Worm (Caenorhabditis elegans) whole organism, L1 larva: ENCODE results near the gene F26F4.8.
A peak's percentile ranks its signal among the peaks of the same experiment; 100 is the strongest.

ENCODE experiments used
- F16B12.6 ChIP-seq: fragments of 150-350 bp; optimal IDR thresholded peaks from 2 replicates; lab custom pipeline; 2014; ENCODE audit warnings: missing biosample characterization, missing genetic modification characterization
- alr-1 ChIP-seq: fragments of 200-800 bp; sonication (Bioruptor generic); optimal IDR thresholded peaks from 2 replicates; lab custom pipeline; 2018; ENCODE audit warnings: borderline replicate concordance, mild to moderate bottlenecking, missing genetic modification characterization, missing compliant biosample characterization
- aly-2 ChIP-seq: fragments of 150-350 bp; optimal IDR thresholded peaks from 2 replicates; lab custom pipeline; 2014; ENCODE audit warnings: missing biosample characterization, missing genetic modification characterization
- blmp-1 ChIP-seq: fragments of 150-350 bp; optimal IDR thresholded peaks from 2 replicates; lab custom pipeline; 2014; ENCODE audit warnings: missing biosample characterization, missing genetic modification characterization
- ceh-63 ChIP-seq: fragments of 200-800 bp; sonication (Bioruptor generic); optimal IDR thresholded peaks from 2 replicates; lab custom pipeline; 2018; ENCODE audit warnings: mild to moderate bottlenecking, missing genetic modification characterization, missing compliant biosample characterization
- ceh-82 ChIP-seq, 3 experiments: fragments of 150-350 bp in 1 of 3; sonication (generic microtip) in 2 of 3; optimal IDR thresholded peaks; 2 replicates each; lab custom pipeline; 2014 to 2017; ENCODE audit warnings: missing biosample characterization in 3 of 3, missing genetic modification characterization in 3 of 3
- ceh-88 ChIP-seq: fragments of 200-800 bp; sonication (Bioruptor generic); IDR thresholded peaks from 2 replicates; pipeline ENCODE4 v1.3.6; 2022; ENCODE audit warnings: missing genetic modification characterization, missing compliant biosample characterization
- ceh-90 ChIP-seq: sonication (generic microtip); optimal IDR thresholded peaks from 2 replicates; lab custom pipeline; 2016; ENCODE audit warnings: missing genetic modification characterization, missing compliant biosample characterization
- dsc-1 ChIP-seq: sonication (generic microtip); optimal IDR thresholded peaks from 2 replicates; lab custom pipeline; 2016; ENCODE audit warnings: mild to moderate bottlenecking, missing genetic modification characterization, missing compliant biosample characterization
- ets-5 ChIP-seq: fragments of 200-800 bp; sonication (Bioruptor generic); IDR thresholded peaks from 2 replicates; pipeline ENCODE4 v1.3.6; 2022; ENCODE audit warnings: missing genetic modification characterization, missing compliant biosample characterization
- fkh-10 ChIP-seq: sonication (generic microtip); optimal IDR thresholded peaks from 2 replicates; lab custom pipeline; 2017; ENCODE audit warnings: missing biosample characterization, missing genetic modification reagents, missing genetic modification characterization
- fkh-4 ChIP-seq: sonication (generic microtip); optimal IDR thresholded peaks from 2 replicates; lab custom pipeline; 2016; ENCODE audit warnings: missing compliant biosample characterization, missing genetic modification characterization, borderline replicate concordance
- grh-1 ChIP-seq: fragments of 200-800 bp; sonication (Bioruptor generic); IDR thresholded peaks from 2 replicates; pipeline ENCODE4 v1.3.6; 2022; ENCODE audit warnings: missing genetic modification reagents, missing genetic modification characterization, missing compliant biosample characterization
- irx-1 ChIP-seq: sonication (generic microtip); optimal IDR thresholded peaks from 2 replicates; lab custom pipeline; 2016; ENCODE audit warnings: missing genetic modification characterization, missing compliant biosample characterization
- isw-1 ChIP-seq: fragments of 200-800 bp; sonication (Bioruptor generic); IDR thresholded peaks from 2 replicates; pipeline ENCODE4 v1.3.6; 2022; ENCODE audit warnings: missing genetic modification characterization, missing compliant biosample characterization
- lin-13 ChIP-seq: fragments of 150-350 bp; optimal IDR thresholded peaks from 2 replicates; lab custom pipeline; 2014; ENCODE audit warnings: missing biosample characterization, missing genetic modification reagents, missing genetic modification characterization
- lin-14 ChIP-seq: fragments of 200-800 bp; sonication (Bioruptor generic); optimal IDR thresholded peaks from 2 replicates; lab custom pipeline; 2018; ENCODE audit warnings: mild to moderate bottlenecking, missing genetic modification characterization, moderate library complexity, missing compliant biosample characterization
- lin-39 ChIP-seq: fragments of 150-350 bp; optimal IDR thresholded peaks from 2 replicates; lab custom pipeline; 2014; ENCODE audit warnings: missing biosample characterization, missing genetic modification reagents, missing genetic modification characterization
- lir-3 ChIP-seq: sonication (generic microtip); optimal IDR thresholded peaks from 2 replicates; lab custom pipeline; 2016; ENCODE audit warnings: mild to moderate bottlenecking, missing genetic modification characterization, moderate library complexity, missing compliant biosample characterization; ENCODE audit not compliant: poor library complexity
- mdl-1 ChIP-seq, 2 experiments: fragments of 150-350 bp; optimal IDR thresholded peaks; 2 replicates each; lab custom pipeline; 2014 to 2017; ENCODE audit warnings: missing biosample characterization in 2 of 2, missing genetic modification characterization in 2 of 2, inconsistent platforms in 1 of 2
- mef-2 ChIP-seq: fragments of 150-350 bp; optimal IDR thresholded peaks from 2 replicates; lab custom pipeline; 2014; ENCODE audit warnings: missing biosample characterization, missing genetic modification characterization
- mep-1 ChIP-seq: fragments of 150-350 bp; optimal IDR thresholded peaks from 2 replicates; lab custom pipeline; 2014; ENCODE audit warnings: missing biosample characterization, missing genetic modification characterization
- nhr-11 ChIP-seq: fragments of 150-350 bp; optimal IDR thresholded peaks from 2 replicates; lab custom pipeline; 2014; ENCODE audit warnings: missing biosample characterization, missing genetic modification characterization
- nhr-12 ChIP-seq: sonication (generic microtip); optimal IDR thresholded peaks from 2 replicates; lab custom pipeline; 2017; ENCODE audit warnings: missing biosample characterization, missing genetic modification characterization
- nhr-19 ChIP-seq: fragments of 200-800 bp; sonication (Bioruptor generic); conservative IDR thresholded peaks from 2 replicates; pipeline ENCODE4 v1.3.6; 2022; ENCODE audit warnings: missing genetic modification characterization, missing compliant biosample characterization
- nhr-28 ChIP-seq: fragments of 150-350 bp; optimal IDR thresholded peaks from 2 replicates; lab custom pipeline; 2014; ENCODE audit warnings: missing biosample characterization, missing genetic modification characterization
- nhr-71 ChIP-seq: sonication (generic microtip); optimal IDR thresholded peaks from 2 replicates; lab custom pipeline; 2016; ENCODE audit warnings: mild to moderate bottlenecking, missing genetic modification characterization, moderate library complexity, missing compliant biosample characterization
- nhr-76 ChIP-seq: sonication (generic microtip); optimal IDR thresholded peaks from 2 replicates; lab custom pipeline; 2017; ENCODE audit warnings: missing biosample characterization, missing genetic modification characterization
- nhr-85 ChIP-seq: sonication (generic microtip); peaks from one replicate; lab custom pipeline; 2016; ENCODE audit warnings: missing genetic modification characterization, inconsistent platforms, missing compliant biosample characterization
- pax-3 ChIP-seq: fragments of 200-800 bp; sonication (Bioruptor generic); optimal IDR thresholded peaks from 2 replicates; lab custom pipeline; 2018; ENCODE audit warnings: mild to moderate bottlenecking, missing genetic modification characterization, moderate library complexity, missing compliant biosample characterization
- pqm-1 ChIP-seq: sonication (generic microtip); optimal IDR thresholded peaks from 3 replicates; lab custom pipeline; 2017; ENCODE audit warnings: missing biosample characterization, missing genetic modification characterization
- skn-1 ChIP-seq: fragments of 150-350 bp; optimal IDR thresholded peaks from 2 replicates; lab custom pipeline; 2014; ENCODE audit warnings: missing biosample characterization, missing genetic modification characterization
- sox-4 ChIP-seq: sonication (generic microtip); optimal IDR thresholded peaks from 2 replicates; lab custom pipeline; 2016; ENCODE audit warnings: missing genetic modification characterization, missing compliant biosample characterization
- tbx-2 ChIP-seq: sonication (generic microtip); optimal IDR thresholded peaks from 2 replicates; lab custom pipeline; 2016; ENCODE audit warnings: missing genetic modification characterization, missing compliant biosample characterization
- tlp-1 ChIP-seq: fragments of 150-350 bp; optimal IDR thresholded peaks from 2 replicates; lab custom pipeline; 2014; ENCODE audit warnings: missing biosample characterization, missing genetic modification characterization
- unc-130 ChIP-seq: fragments of 150-350 bp; optimal IDR thresholded peaks from 2 replicates; lab custom pipeline; 2017; ENCODE audit warnings: missing biosample characterization, missing genetic modification characterization, inconsistent platforms
- unc-86 ChIP-seq: sonication (generic microtip); optimal IDR thresholded peaks from 2 replicates; lab custom pipeline; 2016; ENCODE audit warnings: missing genetic modification characterization, missing compliant biosample characterization
- unc-98 ChIP-seq: fragments of 200-800 bp; sonication (Bioruptor generic); IDR thresholded peaks from 2 replicates; pipeline ENCODE4 v1.3.6; 2022; ENCODE audit warnings: missing genetic modification characterization, missing compliant biosample characterization
- ztf-11 ChIP-seq, 2 experiments: sonication (generic microtip); optimal IDR thresholded peaks; 2 replicates each; lab custom pipeline; 2016 to 2017; ENCODE audit warnings: missing genetic modification characterization in 2 of 2, missing biosample characterization in 1 of 2, missing compliant biosample characterization in 1 of 2

The F26F4.8 gene

ce11 chrIII:4950345-4950744 is 45.1 kb upstream of the F26F4.8 start (continued):
- TF ChIP-seq alr-1 (tag; lab: Kevin White, UChicago) (no peak), irx-1 (tag; lab: Kevin White, UChicago) (no peak), ets-5 (GFP tag; lab: Robert Waterston, UW) (no peak), mep-1 (tag; lab: Kevin White, UChicago) (peak; percentile 43), ceh-90 (tag; lab: Kevin White, UChicago) (no peak), skn-1 (tag; lab: Kevin White, UChicago) (no peak), nhr-28 (no peak), unc-130 (tag; lab: Kevin White, UChicago) (no peak)

ce11 chrIII:4948631-4949030 is 43.4 kb upstream of the F26F4.8 start:
- no peak for TF ChIP-seq tlp-1 (tag; lab: Kevin White, UChicago)
- peak; percentile 12 for TF ChIP-seq blmp-1

- TF ChIP-seq ceh-88, result no peak
- no peak for TF ChIP-seq ceh-90 (tag; lab: Kevin White, UChicago)
- TF ChIP-seq isw-1 (GFP tag; lab: Robert Waterston, UW), result 0 out of 2 replicates have a peak, but pooled peaks have one; percentile 10
- no peak for TF ChIP-seq nhr-85 (tag; lab: Kevin White, UChicago)
- no peak for TF ChIP-seq sox-4
- no peak for TF ChIP-seq unc-98
- no peak for TF ChIP-seq nhr-76 (tag; lab: Kevin White, UChicago)
- no peak for TF ChIP-seq lin-39
- peak; percentile 4 for TF ChIP-seq lin-14 (GFP tag; lab: Kevin White, UChicago)
- no peak for TF ChIP-seq nhr-19
- TF ChIP-seq nhr-71, result peak; percentile 0
- TF ChIP-seq ceh-82 (tag; optimal IDR thresholded peaks at IDR 0.05; lab: Kevin White, UChicago), result peak in 1 of 3 experiments; percentile 0
- TF ChIP-seq mdl-1 (tag; optimal IDR thresholded peaks at IDR 0.05; lab: Kevin White, UChicago), result no peak
- no peak for TF ChIP-seq alr-1 (tag; lab: Kevin White, UChicago)
- no peak for TF ChIP-seq lir-3 (tag; lab: Kevin White, UChicago)
- TF ChIP-seq grh-1, result no peak
- no peak for TF ChIP-seq nhr-12 (tag; lab: Kevin White, UChicago)
- TF ChIP-seq F16B12.6 (tag; lab: Kevin White, UChicago), result no peak
- TF ChIP-seq fkh-10, result no peak
- peak; percentile 2 for TF ChIP-seq mep-1 (tag; lab: Kevin White, UChicago)
- TF ChIP-seq ztf-11 (tag; optimal IDR thresholded peaks at IDR 0.05; lab: Kevin White, UChicago), result no peak
- TF ChIP-seq dsc-1 (tag; lab: Kevin White, UChicago), result no peak
- TF ChIP-seq lin-13, result no peak
- peak; percentile 7 for TF ChIP-seq unc-86 (tag; lab: Kevin White, UChicago)
- no peak for TF ChIP-seq pqm-1 (tag; lab: Kevin White, UChicago)
- no peak for TF ChIP-seq ceh-63
Measured at ce11 chrIII:4947352-4947751, 42.1 kb upstream of the F26F4.8 start.

- TF ChIP-seq ceh-90 (tag; lab: Kevin White, UChicago) (no peak), tbx-2 (tag; lab: Kevin White, UChicago) (no peak), fkh-4 (no peak), nhr-11 (no peak), nhr-12 (tag; lab: Kevin White, UChicago) (no peak), mef-2 (tag; lab: Kevin White, UChicago) (no peak), skn-1 (tag; lab: Kevin White, UChicago) (no peak), ceh-63 (no peak), mdl-1 (tag; optimal IDR thresholded peaks at IDR 0.05; lab: Kevin White, UChicago) (no peak), aly-2 (tag; lab: Kevin White, UChicago) (no peak), unc-98 (no peak), pax-3 (no peak)
- TF ChIP-seq, all 84 proteins: peak for 0
Measured at ce11 chrIII:4944213-4944612, 38.9 kb upstream of the F26F4.8 start, which contains the start of gene ntl-9. ntl-9 (plus strand) TSS chrIII:4944513.
